Fruit fly (Drosophila melanogaster) whole organism, embryonic: Measurements from ENCODE around the gene Sf3b2.
A peak's percentile ranks its signal among the peaks of the same experiment; 100 is the strongest.

ENCODE experiments used
- Adf1 ChIP-seq: fragments of 200-800 bp; sonication (Bioruptor generic); IDR thresholded peaks from 2 replicates; pipeline ENCODE4 v1.3.6; 2022; ENCODE audit warnings: missing biosample characterization, missing genetic modification characterization
- Bteb2 ChIP-seq: fragments of 200-800 bp; sonication (Bioruptor generic); optimal IDR thresholded peaks from 2 replicates; lab custom pipeline; 2016; ENCODE audit warnings: missing biosample characterization, missing genetic modification characterization
- CG11696 ChIP-seq: fragments of 200-800 bp; sonication (Bioruptor generic); IDR thresholded peaks from 2 replicates; pipeline ENCODE4 v1.3.6; 2022; ENCODE audit warnings: missing biosample characterization, missing genetic modification characterization
- CG12769 ChIP-seq: fragments of 200-800 bp; sonication (Bioruptor generic); optimal IDR thresholded peaks from 2 replicates; lab custom pipeline; 2019; ENCODE audit warnings: missing biosample characterization, mild to moderate bottlenecking, missing genetic modification characterization, moderate library complexity
- CG13624 ChIP-seq: fragments of 200-800 bp; sonication (Bioruptor generic); optimal IDR thresholded peaks from 2 replicates; lab custom pipeline; 2016; ENCODE audit warnings: missing biosample characterization, missing genetic modification characterization
- CG15011 ChIP-seq: fragments of 200-800 bp; sonication (Bioruptor generic); optimal IDR thresholded peaks from 3 replicates; lab custom pipeline; 2018; ENCODE audit warnings: missing biosample characterization, mild to moderate bottlenecking, missing genetic modification characterization
- CG15269 ChIP-seq: fragments of 200-800 bp; sonication (Bioruptor generic); optimal IDR thresholded peaks from 2 replicates; lab custom pipeline; 2018; ENCODE audit warnings: missing biosample characterization, mild to moderate bottlenecking, missing genetic modification characterization, moderate library complexity
- CG17328 ChIP-seq: fragments of 200-800 bp; sonication (Bioruptor generic); IDR thresholded peaks from 2 replicates; pipeline ENCODE4 v1.3.6; 2022; ENCODE audit warnings: missing biosample characterization, missing genetic modification characterization
- CG17802 ChIP-seq: fragments of 200-800 bp; sonication (Bioruptor generic); optimal IDR thresholded peaks from 2 replicates; lab custom pipeline; 2018; ENCODE audit warnings: missing biosample characterization, mild to moderate bottlenecking, missing genetic modification characterization, moderate library complexity
- CG17829 ChIP-seq: fragments of 200-800 bp; optimal IDR thresholded peaks from 2 replicates; lab custom pipeline; 2019; ENCODE audit warnings: missing biosample characterization, mild to moderate bottlenecking, missing genetic modification characterization, moderate library complexity
- CG18599 ChIP-seq: fragments of 200-800 bp; sonication (Bioruptor generic); optimal IDR thresholded peaks from 3 replicates; lab custom pipeline; 2017; ENCODE audit warnings: missing biosample characterization, missing genetic modification characterization, mild to moderate bottlenecking, moderate library complexity, missing genetic modification reagents
- CG2129 ChIP-seq: fragments of 200-800 bp; sonication (Bioruptor generic); IDR thresholded peaks from 2 replicates; pipeline ENCODE4 v1.3.6; 2022; ENCODE audit warnings: missing biosample characterization, missing genetic modification characterization; ENCODE audit not compliant: partially characterized antibody
- CG2875 ChIP-seq: fragments of 200-800 bp; sonication (Bioruptor generic); optimal IDR thresholded peaks from 2 replicates; lab custom pipeline; 2017; ENCODE audit warnings: missing biosample characterization, mild to moderate bottlenecking, missing genetic modification characterization, missing genetic modification reagents
- CG3281 ChIP-seq: fragments of 200-800 bp; sonication (Bioruptor generic); optimal IDR thresholded peaks from 3 replicates; lab custom pipeline; 2017; ENCODE audit warnings: missing biosample characterization, mild to moderate bottlenecking, missing genetic modification characterization
- CG33213 ChIP-seq: fragments of 200-800 bp; sonication (Bioruptor generic); optimal IDR thresholded peaks from 3 replicates; lab custom pipeline; 2016; ENCODE audit warnings: missing biosample characterization, missing genetic modification characterization
- CG34376 ChIP-seq: fragments of 200-800 bp; sonication (Bioruptor generic); optimal IDR thresholded peaks from 2 replicates; lab custom pipeline; 2018; ENCODE audit warnings: missing biosample characterization, mild to moderate bottlenecking, missing genetic modification characterization
- CG4328 ChIP-seq: fragments of 200-800 bp; sonication (Bioruptor generic); optimal IDR thresholded peaks from 3 replicates; lab custom pipeline; 2017; ENCODE audit warnings: missing biosample characterization, missing genetic modification reagents, missing genetic modification characterization
- CG6683 ChIP-seq: fragments of 200-800 bp; sonication (Bioruptor generic); optimal IDR thresholded peaks from 2 replicates; lab custom pipeline; 2017; ENCODE audit warnings: missing biosample characterization, mild to moderate bottlenecking, missing genetic modification characterization, missing genetic modification reagents
- CG6689 ChIP-seq: fragments of 200-800 bp; sonication (Bioruptor generic); IDR thresholded peaks from 2 replicates; pipeline ENCODE4 v1.3.6; 2022; ENCODE audit warnings: missing biosample characterization, missing genetic modification characterization
- CG9727 ChIP-seq: fragments of 200-800 bp; sonication (Bioruptor generic); optimal IDR thresholded peaks from 3 replicates; lab custom pipeline; 2017; ENCODE audit warnings: missing biosample characterization, mild to moderate bottlenecking, missing genetic modification characterization
- CG9876 ChIP-seq: fragments of 200-800 bp; sonication (Bioruptor generic); optimal IDR thresholded peaks from 2 replicates; lab custom pipeline; 2016; ENCODE audit warnings: missing biosample characterization, missing genetic modification characterization
- CG9932 ChIP-seq: fragments of 200-800 bp; sonication (Bioruptor generic); IDR thresholded peaks from 2 replicates; pipeline ENCODE4 v1.3.6; 2022; ENCODE audit warnings: missing biosample characterization, missing genetic modification characterization
- Camta ChIP-seq: fragments of 200-800 bp; sonication (Bioruptor generic); optimal IDR thresholded peaks from 2 replicates; lab custom pipeline; 2016; ENCODE audit warnings: missing biosample characterization, missing genetic modification characterization
- D ChIP-seq, 2 experiments: fragments of 200-800 bp in 1 of 2; fragments of >200 bp in 1 of 2; sonication (Bioruptor generic) in 1 of 2; optimal IDR thresholded peaks; 2 replicates in 1 of 2; 3 replicates in 1 of 2; lab custom pipeline; 2017; ENCODE audit warnings: mild to moderate bottlenecking in 1 of 2, missing biosample characterization in 1 of 2, missing genetic modification characterization in 1 of 2, missing genetic modification reagents in 1 of 2
- Dad ChIP-seq: fragments of 200-800 bp; sonication (Bioruptor generic); optimal IDR thresholded peaks from 3 replicates; lab custom pipeline; 2016; ENCODE audit warnings: missing biosample characterization, missing genetic modification characterization
- Fer1 ChIP-seq: fragments of 200-800 bp; sonication (Bioruptor generic); optimal IDR thresholded peaks from 2 replicates; lab custom pipeline; 2017; ENCODE audit warnings: missing biosample characterization, mild to moderate bottlenecking, missing genetic modification characterization
- Hmr ChIP-seq: fragments of 200-800 bp; sonication (Bioruptor generic); optimal IDR thresholded peaks from 3 replicates; lab custom pipeline; 2017; ENCODE audit warnings: mild to moderate bottlenecking, missing biosample characterization, missing genetic modification reagents, missing genetic modification characterization
- Hr78 ChIP-seq, 2 experiments: fragments of 200-800 bp in 1 of 2; fragments of >200 bp in 1 of 2; sonication (Bioruptor generic) in 1 of 2; optimal IDR thresholded peaks; 2 replicates each; lab custom pipeline; 2017 to 2019; ENCODE audit warnings: missing biosample characterization in 2 of 2, missing genetic modification characterization in 2 of 2, mild to moderate bottlenecking in 1 of 2, moderate library complexity in 1 of 2
- Max ChIP-seq: fragments of 200-800 bp; sonication (Bioruptor generic); optimal IDR thresholded peaks from 2 replicates; lab custom pipeline; 2016; ENCODE audit warnings: missing biosample characterization, mild to moderate bottlenecking, missing genetic modification characterization
- Med ChIP-seq: fragments of 200-800 bp; sonication (Bioruptor generic); peaks from one replicate; lab custom pipeline; 2016; ENCODE audit warnings: missing biosample characterization, missing genetic modification characterization, mild to moderate bottlenecking, inconsistent platforms, moderate library complexity
- NFAT ChIP-seq: fragments of 200-800 bp; sonication (Bioruptor generic); IDR thresholded peaks from 2 replicates; pipeline ENCODE4 v1.3.6; 2022; ENCODE audit warnings: missing biosample characterization, missing genetic modification characterization
- Pdp1 ChIP-seq, 2 experiments: fragments of 200-800 bp; sonication (Bioruptor generic); optimal IDR thresholded peaks; 3 replicates each; lab custom pipeline; 2016; ENCODE audit warnings: missing biosample characterization in 2 of 2, missing genetic modification characterization in 2 of 2, mild to moderate bottlenecking in 1 of 2, moderate library complexity in 1 of 2
- Vsx1 ChIP-seq: fragments of 200-800 bp; sonication (Bioruptor generic); optimal IDR thresholded peaks from 2 replicates; lab custom pipeline; 2017; ENCODE audit warnings: missing biosample characterization, mild to moderate bottlenecking, missing genetic modification characterization, missing genetic modification reagents
- caup ChIP-seq: fragments of 200-800 bp; sonication (Bioruptor generic); optimal IDR thresholded peaks from 3 replicates; lab custom pipeline; 2017; ENCODE audit warnings: missing biosample characterization, mild to moderate bottlenecking, missing genetic modification characterization, moderate library complexity; ENCODE audit not compliant: severe bottlenecking
- chif ChIP-seq, 2 experiments: fragments of 200-800 bp; sonication (Bioruptor generic); optimal IDR thresholded peaks; 3 replicates each; lab custom pipeline; 2016; ENCODE audit warnings: missing biosample characterization in 2 of 2, missing genetic modification characterization in 2 of 2
- chinmo ChIP-seq: fragments of 200-800 bp; sonication (Bioruptor generic); IDR thresholded peaks from 4 replicates; pipeline ENCODE4 v1.3.6; 2022; ENCODE audit warnings: missing biosample characterization, missing genetic modification characterization; ENCODE audit not compliant: partially characterized antibody
- dati ChIP-seq: fragments of 200-800 bp; sonication (Bioruptor generic); IDR thresholded peaks from 2 replicates; pipeline ENCODE4 v1.3.6; 2022; ENCODE audit warnings: missing biosample characterization, missing genetic modification characterization
- dpn ChIP-seq, 2 experiments: fragments of 200-800 bp; sonication (Bioruptor generic); optimal IDR thresholded peaks; 3 replicates each; lab custom pipeline; 2016; ENCODE audit warnings: missing biosample characterization in 2 of 2, missing genetic modification characterization in 2 of 2
- grn ChIP-seq: fragments of 200-800 bp; sonication (Bioruptor generic); optimal IDR thresholded peaks from 3 replicates; lab custom pipeline; 2017; ENCODE audit warnings: missing biosample characterization, missing genetic modification characterization
- kay ChIP-seq: fragments of 200-800 bp; sonication (Bioruptor generic); optimal IDR thresholded peaks from 2 replicates; lab custom pipeline; 2016; ENCODE audit warnings: missing biosample characterization, missing genetic modification characterization
- otp ChIP-seq: fragments of 200-800 bp; sonication (Bioruptor generic); IDR thresholded peaks from 3 replicates; pipeline ENCODE4, ENCODE4 v1.3.6; 2022; ENCODE audit warnings: missing biosample characterization, missing genetic modification characterization
- pros ChIP-seq: fragments of 200-800 bp; sonication (Bioruptor generic); optimal IDR thresholded peaks from 3 replicates; lab custom pipeline; 2019; ENCODE audit warnings: missing biosample characterization, mild to moderate bottlenecking, missing genetic modification characterization, moderate library complexity
- sd ChIP-seq: fragments of 200-800 bp; sonication (Bioruptor generic); optimal IDR thresholded peaks from 3 replicates; lab custom pipeline; 2018; ENCODE audit warnings: missing biosample characterization, mild to moderate bottlenecking, missing genetic modification characterization, moderate library complexity
- sna ChIP-seq: fragments of 200-800 bp; sonication (Bioruptor generic); IDR thresholded peaks from 2 replicates; pipeline ENCODE4 v1.3.6; 2022; ENCODE audit warnings: missing biosample characterization, missing genetic modification characterization; ENCODE audit not compliant: partially characterized antibody
- sr ChIP-seq: fragments of 200-800 bp; sonication (Bioruptor generic); IDR thresholded peaks from 3 replicates; pipeline ENCODE4 v1.3.6; 2022; ENCODE audit warnings: missing biosample characterization, missing genetic modification characterization
- vnd ChIP-seq: fragments of 200-800 bp; sonication (Bioruptor generic); IDR thresholded peaks from 3 replicates; pipeline ENCODE4 v1.3.6; 2022; ENCODE audit warnings: missing biosample characterization, missing genetic modification characterization; ENCODE audit not compliant: partially characterized antibody

Gene Sf3b2

dm6 chr2L:3057951-3058771, 29.2 kb upstream of the Sf3b2 start (continued):
- TF ChIP-seq CG9876 (GFP tag; lab: Kevin White, UChicago) (no peak), grn (GFP tag; lab: Kevin White, UChicago) (peak; percentile 99), chinmo (GFP tag; lab: Robert Waterston, UW) (0 out of 4 replicates have a peak, but pooled peaks have one; percentile 37), Camta (no peak), Dad (GFP tag; lab: Kevin White, UChicago) (no peak), Adf1 (peak; percentile 25; the same call in 1 of the 2 replicates), Hr78 (GFP tag; optimal IDR thresholded peaks at IDR 0.05; lab: Kevin White, UChicago) (peak in 1 of 2 experiments; percentile 40), sd (tag; lab: Kevin White, UChicago) (peak; percentile 75), CG9727 (GFP tag; lab: Kevin White, UChicago) (no peak), CG15011 (peak; percentile 13), CG9932 (GFP tag; lab: Robert Waterston, UW) (0 out of 2 replicates have a peak, but pooled peaks have one; percentile 22), Hmr (GFP tag; lab: Kevin White, UChicago) (no peak), Fer1 (GFP tag; lab: Kevin White, UChicago) (peak; percentile 28), Vsx1 (GFP tag; lab: Kevin White, UChicago) (peak; percentile 98), CG2129 (GFP tag; lab: Robert Waterston, UW) (no peak), NFAT (GFP tag; lab: Robert Waterston, UW) (peak; percentile 44; the same call in 1 of the 2 replicates), Bteb2 (no peak), caup (GFP tag; lab: Kevin White, UChicago) (peak; percentile 32), Pdp1 (GFP tag; optimal IDR thresholded peaks at IDR 0.05; lab: Kevin White, UChicago) (peak in 1 of 2 experiments; percentile 64), CG17328 (no peak), CG3281 (GFP tag; lab: Kevin White, UChicago) (no peak), CG17802 (tag; lab: Kevin White, UChicago) (no peak), CG2875 (GFP tag; lab: Kevin White, UChicago) (no peak), CG15269 (no peak), CG13624 (no peak), sna (GFP tag; lab: Robert Waterston, UW) (no peak), CG33213 (GFP tag; lab: Kevin White, UChicago) (no peak), pros (GFP tag; lab: Kevin White, UChicago) (no peak), CG6683 (GFP tag; lab: Kevin White, UChicago) (no peak), kay (peak; percentile 41), Med (GFP tag; lab: Kevin White, UChicago) (peak; percentile 58), vnd (GFP tag; lab: Robert Waterston, UW) (0 out of 3 replicates have a peak, but pooled peaks have one; percentile 19), D (optimal IDR thresholded peaks at IDR 0.05; lab: Kevin White, UChicago) (no peak), D (GFP tag; optimal IDR thresholded peaks at IDR 0.05; lab: Kevin White, UChicago) (peak; percentile 0), dpn (GFP tag; optimal IDR thresholded peaks at IDR 0.05; lab: Kevin White, UChicago) (no peak), CG17829 (tag; lab: Kevin White, UChicago) (no peak), otp (GFP tag; lab: Robert Waterston, UW) (no peak), CG18599 (GFP tag; lab: Kevin White, UChicago) (peak; percentile 59), CG4328 (peak; percentile 41), CG11696 (no peak), CG12769 (tag; lab: Kevin White, UChicago) (peak; percentile 32), CG34376 (peak; percentile 94), Max (GFP tag; lab: Kevin White, UChicago) (no peak), dati (no peak), sr (no peak), CG6689 (GFP tag; lab: Robert Waterston, UW) (0 out of 2 replicates have a peak, but pooled peaks have one; percentile 10), chif (GFP tag; optimal IDR thresholded peaks at IDR 0.05; lab: Kevin White, UChicago) (peak in 1 of 2 experiments; percentile 13)
